Fruit fly (Drosophila melanogaster): ENCODE measurements around the gene Tmf.

Gene Tmf

DNA sequence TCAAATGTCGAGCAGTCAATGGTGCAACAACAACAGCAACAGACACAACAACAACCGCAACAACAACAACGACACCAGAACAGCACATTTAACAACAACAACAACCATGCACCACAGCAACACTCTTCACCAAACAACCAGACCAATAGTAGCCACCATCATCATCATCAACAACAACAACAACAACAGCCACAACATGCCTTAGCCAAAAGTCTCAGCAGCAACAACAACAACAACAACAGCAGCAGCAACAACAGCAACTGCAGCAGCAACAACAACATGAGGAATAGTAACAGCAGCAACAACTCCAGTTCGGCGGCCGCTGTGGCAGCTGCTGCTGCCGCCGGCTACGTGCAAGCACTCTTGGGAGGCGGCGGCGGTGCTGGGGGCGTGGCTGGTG is 32.2 kb downstream of the Tmf start:
- no peak for TF ChIP-seq CG17801 (GFP tag; optimal IDR thresholded peaks at IDR 0.05; ENCODE audit: partially characterized antibody)

Data from ovary, adult (tissue).